Worm (Caenorhabditis elegans): Measurements from ENCODE around the gene C55A6.11.

DNA sequence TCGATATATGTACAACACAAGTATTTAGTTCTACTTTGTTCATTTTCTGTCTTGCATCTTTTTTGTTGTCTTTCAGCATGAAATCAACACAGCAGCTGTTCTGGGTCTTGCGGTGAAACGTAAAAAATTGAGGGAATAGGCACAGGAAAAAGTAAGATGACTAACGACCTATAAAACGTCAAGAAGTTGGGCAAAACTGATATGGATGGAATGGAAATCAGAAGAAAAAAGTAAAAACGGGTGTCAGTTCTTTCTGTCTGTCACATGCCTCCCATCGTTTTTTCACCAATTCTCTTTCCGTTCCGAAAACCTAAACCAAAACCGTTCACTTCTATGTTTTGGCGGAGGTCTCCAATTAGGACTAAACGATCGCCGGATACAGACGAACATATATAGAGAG is 19.3 kb upstream of the C55A6.11 start:
- TF ChIP-seq tbx-8 (GFP tag; optimal IDR thresholded peaks at IDR 0.05) (no peak), nhr-76 (tag; optimal IDR thresholded peaks at IDR 0.05) (no peak), drap-1 (GFP tag; optimal IDR thresholded peaks at IDR 0.05) (no peak), elt-1 (tag; optimal IDR thresholded peaks at IDR 0.05; ENCODE audit: borderline replicate concordance, insufficient read depth) (no peak), unc-39 (tag; optimal IDR thresholded peaks at IDR 0.05) (no peak), M03D4.4 (tag; optimal IDR thresholded peaks at IDR 0.05) (no peak), mab-5 (tag; optimal IDR thresholded peaks at IDR 0.05) (no peak), elt-3 (tag; optimal IDR thresholded peaks at IDR 0.05) (no peak), nhr-237 (tag; optimal IDR thresholded peaks at IDR 0.05) (no peak), lsy-2 (tag; optimal IDR thresholded peaks at IDR 0.05) (no peak), snpc-4 (tag; optimal IDR thresholded peaks at IDR 0.05) (no peak), lin-13 (tag; optimal IDR thresholded peaks at IDR 0.05) (no peak), nhr-28 (tag; optimal IDR thresholded peaks at IDR 0.05) (no peak), sptf-1 (tag; optimal IDR thresholded peaks at IDR 0.05) (no peak)
